Worm (Caenorhabditis elegans) whole organism, young adult: ENCODE results near the gene nrde-3.

ENCODE experiments used
- B0261.1 ChIP-seq: sonication (generic microtip); optimal IDR thresholded peaks from 2 replicates; lab custom pipeline; 2016; ENCODE audit warnings: mild to moderate bottlenecking, missing genetic modification characterization, moderate library complexity, missing compliant biosample characterization
- B0336.3 ChIP-seq: fragments of 200-800 bp; sonication (Bioruptor generic); IDR thresholded peaks from 2 replicates; pipeline ENCODE4 v1.3.6; 2022; ENCODE audit warnings: missing genetic modification characterization, missing compliant biosample characterization
- C06A6.2 ChIP-seq: fragments of 200-800 bp; sonication (Bioruptor generic); conservative IDR thresholded peaks from 2 replicates; pipeline ENCODE4 v1.3.6; 2022; ENCODE audit warnings: missing genetic modification characterization, missing compliant biosample characterization
- F33H1.4 ChIP-seq: fragments of 200-800 bp; sonication (Bioruptor generic); IDR thresholded peaks from 2 replicates; pipeline ENCODE4 v1.3.6; 2022; ENCODE audit warnings: missing genetic modification reagents, missing genetic modification characterization, missing compliant biosample characterization
- F37B4.10 ChIP-seq: fragments of 200-800 bp; sonication (Bioruptor generic); IDR thresholded peaks from 2 replicates; pipeline ENCODE4 v1.3.6; 2022; ENCODE audit warnings: missing genetic modification characterization, missing compliant biosample characterization
- F39B2.1 ChIP-seq: fragments of 200-800 bp; sonication (Bioruptor generic); IDR thresholded peaks from 2 replicates; pipeline ENCODE4 v1.3.6; 2022; ENCODE audit warnings: missing genetic modification reagents, missing genetic modification characterization, missing compliant biosample characterization
- F57A8.1 ChIP-seq: fragments of 200-800 bp; sonication (Bioruptor generic); optimal IDR thresholded peaks from 2 replicates; lab custom pipeline; 2018; ENCODE audit warnings: mild to moderate bottlenecking, missing genetic modification characterization, moderate library complexity, missing compliant biosample characterization
- K12H6.12 ChIP-seq: fragments of 200-800 bp; sonication (Bioruptor generic); optimal IDR thresholded peaks from 2 replicates; lab custom pipeline; 2018; ENCODE audit warnings: mild to moderate bottlenecking, missing genetic modification characterization, missing compliant biosample characterization
- T07F8.4 ChIP-seq: sonication (generic microtip); optimal IDR thresholded peaks from 2 replicates; lab custom pipeline; 2016; ENCODE audit warnings: mild to moderate bottlenecking, missing genetic modification characterization, moderate library complexity, missing compliant biosample characterization
- Y56A3A.18 ChIP-seq: fragments of 200-800 bp; sonication (Bioruptor generic); IDR thresholded peaks from 2 replicates; pipeline ENCODE4 v1.3.6; 2022; ENCODE audit warnings: missing genetic modification reagents, missing genetic modification characterization, missing compliant biosample characterization
- akir-1 ChIP-seq: fragments of 200-800 bp; sonication (Bioruptor generic); optimal IDR thresholded peaks from 2 replicates; lab custom pipeline; 2018; ENCODE audit warnings: mild to moderate bottlenecking, missing genetic modification characterization, moderate library complexity, missing compliant biosample characterization
- aptf-2 ChIP-seq: fragments of 200-800 bp; sonication (Bioruptor generic); conservative IDR thresholded peaks from 2 replicates; pipeline ENCODE4 v1.3.6; 2022; ENCODE audit warnings: missing genetic modification reagents, missing genetic modification characterization, missing compliant biosample characterization
- attf-6 ChIP-seq: fragments of 200-800 bp; sonication (Bioruptor generic); IDR thresholded peaks from 2 replicates; pipeline ENCODE4 v1.3.6; 2022; ENCODE audit warnings: missing genetic modification reagents, missing genetic modification characterization, missing compliant biosample characterization
- bed-2 ChIP-seq: fragments of 200-800 bp; sonication (Bioruptor generic); IDR thresholded peaks from 2 replicates; pipeline ENCODE4 v1.3.6; 2022; ENCODE audit warnings: missing genetic modification reagents, missing genetic modification characterization, missing compliant biosample characterization
- ccch-3 ChIP-seq: fragments of 200-800 bp; sonication (Bioruptor generic); optimal IDR thresholded peaks from 2 replicates; lab custom pipeline; 2018; ENCODE audit warnings: mild to moderate bottlenecking, missing genetic modification characterization, missing compliant biosample characterization
- ceh-40 ChIP-seq: fragments of 200-800 bp; sonication (Bioruptor generic); IDR thresholded peaks from 2 replicates; pipeline ENCODE4 v1.3.6; 2022; ENCODE audit warnings: missing genetic modification characterization, missing compliant biosample characterization
- chd-7 ChIP-seq: sonication (generic microtip); optimal IDR thresholded peaks from 2 replicates; lab custom pipeline; 2016; ENCODE audit warnings: mild to moderate bottlenecking, missing genetic modification characterization, moderate library complexity, missing compliant biosample characterization
- die-1 ChIP-seq: sonication (generic microtip); optimal IDR thresholded peaks from 2 replicates; lab custom pipeline; 2016; ENCODE audit warnings: missing genotype, mild to moderate bottlenecking, missing genetic modification characterization, missing compliant biosample characterization
- dox-1 ChIP-seq: fragments of 200-800 bp; sonication (Bioruptor generic); IDR thresholded peaks from 2 replicates; pipeline ENCODE4 v1.3.6; 2022; ENCODE audit warnings: missing genetic modification reagents, missing genetic modification characterization, missing compliant biosample characterization
- egrh-3 ChIP-seq: fragments of 200-800 bp; sonication (Bioruptor generic); IDR thresholded peaks from 2 replicates; pipeline ENCODE4 v1.3.6; 2022; ENCODE audit warnings: missing genetic modification reagents, missing genetic modification characterization, missing compliant biosample characterization
- ets-4 ChIP-seq: fragments of 200-800 bp; sonication (Bioruptor generic); optimal IDR thresholded peaks from 2 replicates; lab custom pipeline; 2018; ENCODE audit warnings: mild to moderate bottlenecking, missing genetic modification characterization, missing compliant biosample characterization
- him-1 ChIP-seq: sonication (generic microtip); optimal IDR thresholded peaks from 2 replicates; lab custom pipeline; 2016; ENCODE audit warnings: missing genotype, missing genetic modification reagents, missing genetic modification characterization, missing compliant biosample characterization
- hlh-12 ChIP-seq: sonication (generic microtip); optimal IDR thresholded peaks from 2 replicates; lab custom pipeline; 2016; ENCODE audit warnings: missing genetic modification characterization, missing compliant biosample characterization
- hmg-1.2 ChIP-seq: fragments of 200-800 bp; sonication (Bioruptor generic); IDR thresholded peaks from 2 replicates; pipeline ENCODE4 v1.3.6; 2022; ENCODE audit warnings: missing genetic modification reagents, missing genetic modification characterization, missing compliant biosample characterization
- hrde-1 ChIP-seq: sonication (generic microtip); optimal IDR thresholded peaks from 2 replicates; lab custom pipeline; 2016; ENCODE audit warnings: missing genetic modification characterization, mild to moderate bottlenecking, missing compliant biosample characterization, moderate library complexity, missing genotype, missing genetic modification reagents, borderline replicate concordance
- let-526 ChIP-seq: fragments of 200-800 bp; sonication (Bioruptor generic); IDR thresholded peaks from 2 replicates; pipeline ENCODE4 v1.3.6; 2022; ENCODE audit warnings: missing genetic modification reagents, missing genetic modification characterization, missing compliant biosample characterization
- lin-26 ChIP-seq: fragments of 200-800 bp; sonication (Bioruptor generic); IDR thresholded peaks from 2 replicates; pipeline ENCODE4 v1.3.6; 2022; ENCODE audit warnings: missing genetic modification reagents, missing genetic modification characterization, missing compliant biosample characterization
- lin-35 ChIP-seq, 3 experiments: fragments of 150-350 bp in 2 of 3; sonication (generic microtip) in 1 of 3; optimal IDR thresholded peaks; 2 replicates each; lab custom pipeline; 2014 to 2018; ENCODE audit warnings: missing biosample characterization in 3 of 3, missing genetic modification characterization in 3 of 3, missing genetic modification reagents in 3 of 3
- lir-1 ChIP-seq: fragments of 200-800 bp; sonication (Bioruptor generic); conservative IDR thresholded peaks from 2 replicates; pipeline ENCODE4 v1.3.6; 2022; ENCODE audit warnings: missing genetic modification reagents, missing genetic modification characterization, missing compliant biosample characterization
- mcd-1 ChIP-seq: fragments of 200-800 bp; sonication (Bioruptor generic); IDR thresholded peaks from 2 replicates; pipeline ENCODE4 v1.3.6; 2022; ENCODE audit warnings: missing genetic modification reagents, missing genetic modification characterization, missing compliant biosample characterization
- mxl-1 ChIP-seq: sonication (generic microtip); optimal IDR thresholded peaks from 2 replicates; lab custom pipeline; 2016; ENCODE audit warnings: missing genetic modification characterization, missing compliant biosample characterization
- nfya-2 ChIP-seq: fragments of 200-800 bp; sonication (Bioruptor generic); IDR thresholded peaks from 2 replicates; pipeline ENCODE4 v1.3.6; 2022; ENCODE audit warnings: missing genetic modification reagents, missing genetic modification characterization, missing compliant biosample characterization
- nhr-80 ChIP-seq: sonication (generic microtip); optimal IDR thresholded peaks from 2 replicates; lab custom pipeline; 2016; ENCODE audit warnings: missing genetic modification characterization, missing compliant biosample characterization
- rec-8 ChIP-seq, 2 experiments: sonication (generic microtip); optimal IDR thresholded peaks; 2 replicates each; lab custom pipeline; 2016; ENCODE audit warnings: mild to moderate bottlenecking in 2 of 2, missing genetic modification characterization in 2 of 2, missing genetic modification reagents in 2 of 2, missing genotype in 2 of 2, missing biosample characterization in 1 of 2, missing compliant biosample characterization in 1 of 2, moderate library complexity in 1 of 2
- repo-1 ChIP-seq: sonication (generic microtip); optimal IDR thresholded peaks from 2 replicates; lab custom pipeline; 2017; ENCODE audit warnings: mild to moderate bottlenecking, missing genetic modification characterization, missing compliant biosample characterization
- snpc-1.1 ChIP-seq: sonication (generic microtip); optimal IDR thresholded peaks from 2 replicates; lab custom pipeline; 2017; ENCODE audit warnings: missing genetic modification characterization, mild to moderate bottlenecking, missing compliant biosample characterization, antibody characterized with exemption, moderate library complexity, missing genotype, missing genetic modification reagents; ENCODE audit not compliant: insufficient read depth
- snpc-1.3 ChIP-seq: sonication (generic microtip); optimal IDR thresholded peaks from 2 replicates; lab custom pipeline; 2017; ENCODE audit warnings: missing genetic modification characterization, mild to moderate bottlenecking, missing compliant biosample characterization, antibody characterized with exemption, moderate library complexity, missing genotype, missing genetic modification reagents; ENCODE audit not compliant: insufficient read depth
- snpc-3.4 ChIP-seq: sonication (generic microtip); optimal IDR thresholded peaks from 2 replicates; lab custom pipeline; 2017; ENCODE audit warnings: missing genetic modification characterization, mild to moderate bottlenecking, missing compliant biosample characterization, antibody characterized with exemption, moderate library complexity, missing genotype, missing genetic modification reagents
- snpc-4 ChIP-seq, 5 experiments: fragments of 150-350 bp in 1 of 5; sonication (generic microtip) in 4 of 5; optimal IDR thresholded peaks; 2 replicates each; lab custom pipeline; 2014 to 2018; ENCODE audit warnings: missing genetic modification characterization in 5 of 5, missing biosample characterization in 3 of 5, antibody characterized with exemption in 2 of 5, mild to moderate bottlenecking in 2 of 5, missing compliant biosample characterization in 2 of 5, missing genotype in 2 of 5, moderate library complexity in 2 of 5, missing genetic modification reagents in 1 of 5
- somi-1 ChIP-seq: fragments of 200-800 bp; sonication (Bioruptor generic); optimal IDR thresholded peaks from 2 replicates; lab custom pipeline; 2018; ENCODE audit warnings: mild to moderate bottlenecking, missing genetic modification characterization, missing compliant biosample characterization
- tbp1 ChIP-seq: fragments of 200-800 bp; sonication (Bioruptor generic); optimal IDR thresholded peaks from 2 replicates; lab custom pipeline; 2018; ENCODE audit warnings: mild to moderate bottlenecking, missing genetic modification characterization, missing compliant biosample characterization
- tlf-1 ChIP-seq: fragments of 200-800 bp; sonication (Bioruptor generic); optimal IDR thresholded peaks from 2 replicates; lab custom pipeline; 2018; ENCODE audit warnings: mild to moderate bottlenecking, missing genetic modification characterization, missing compliant biosample characterization
- unc-130 ChIP-seq: sonication (generic microtip); optimal IDR thresholded peaks from 2 replicates; lab custom pipeline; 2016; ENCODE audit warnings: missing genetic modification reagents, missing genetic modification characterization, missing compliant biosample characterization
- zim-3 ChIP-seq: sonication (generic microtip); optimal IDR thresholded peaks from 2 replicates; lab custom pipeline; 2017; ENCODE audit warnings: mild to moderate bottlenecking, missing genetic modification characterization, moderate library complexity, missing compliant biosample characterization
- ztf-28 ChIP-seq: fragments of 200-800 bp; sonication (Bioruptor generic); IDR thresholded peaks from 2 replicates; pipeline ENCODE4 v1.3.6; 2022; ENCODE audit warnings: missing genetic modification reagents, missing genetic modification characterization, missing compliant biosample characterization
- ztf-3 ChIP-seq: fragments of 200-800 bp; sonication (Bioruptor generic); optimal IDR thresholded peaks from 2 replicates; lab custom pipeline; 2018; ENCODE audit warnings: mild to moderate bottlenecking, missing genetic modification characterization, missing compliant biosample characterization

nrde-3 gene

DNA sequence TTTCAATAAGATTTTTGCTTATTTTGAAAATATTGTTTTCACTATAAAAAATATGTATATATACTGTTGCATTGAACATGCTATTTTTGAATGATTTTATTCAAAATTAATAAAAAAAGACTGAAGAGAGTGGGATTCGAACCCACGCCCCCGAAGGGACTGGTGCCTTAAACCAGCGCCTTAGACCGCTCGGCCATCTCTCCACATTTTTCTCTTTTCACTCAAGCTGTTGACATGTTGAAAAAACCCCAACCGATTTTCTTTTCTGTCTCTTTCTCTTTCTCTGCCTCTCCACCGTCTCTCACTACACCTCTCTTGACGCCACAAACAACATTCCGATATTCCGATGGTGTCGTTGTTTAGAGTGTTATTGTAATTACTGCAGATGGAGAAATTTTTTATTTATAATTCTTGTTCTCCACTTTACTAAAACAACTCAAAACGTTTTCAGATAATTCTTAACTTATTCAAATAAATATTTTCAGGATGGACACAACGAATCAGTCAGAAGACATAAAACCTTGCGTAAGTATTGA, 18.8 kb upstream of the nrde-3 start, which contains the start of gene sor-3 (continued):
- no peak for TF ChIP-seq tlf-1 (GFP tag; lab: Kevin White, UChicago)
- TF ChIP-seq C06A6.2 (GFP tag; lab: Robert Waterston, UW) = peak; percentile 57; the same call in 1 of the 2 replicates
- peak; percentile 87 for TF ChIP-seq hmg-1.2
- peak; percentile 86 for TF ChIP-seq snpc-3.4
- 0 out of 2 replicates have a peak, but pooled peaks have one; percentile 38 for TF ChIP-seq ceh-40
- peak; percentile 20 for TF ChIP-seq somi-1 (GFP tag; lab: Kevin White, UChicago)
- peak in 1 of 3 experiments; percentile 71 for TF ChIP-seq lin-35 (GFP tag; optimal IDR thresholded peaks at IDR 0.05; lab: Kevin White, UChicago)
- 0 out of 2 replicates have a peak, but pooled peaks have one; percentile 35 for TF ChIP-seq Y56A3A.18 (GFP tag; lab: Robert Waterston, UW)
- peak; percentile 54 for TF ChIP-seq unc-130 (GFP tag; lab: Kevin White, UChicago)
- TF ChIP-seq bed-2 = peak; percentile 65
- no peak for TF ChIP-seq nhr-80 (tag; lab: Kevin White, UChicago)
- TF ChIP-seq die-1 = peak; percentile 91
- peak; percentile 47 for TF ChIP-seq hlh-12 (tag; lab: Kevin White, UChicago)
- no peak for TF ChIP-seq F57A8.1 (GFP tag; lab: Kevin White, UChicago)
- TF ChIP-seq chd-7 (tag; lab: Kevin White, UChicago) = peak; percentile 64
- TF ChIP-seq snpc-1.3 = peak; percentile 78
- 0 out of 2 replicates have a peak, but pooled peaks have one; percentile 35 for TF ChIP-seq ztf-28 (GFP tag; lab: Robert Waterston, UW)
- no peak for TF ChIP-seq ets-4 (GFP tag; lab: Kevin White, UChicago)
- TF ChIP-seq let-526 (GFP tag; lab: Robert Waterston, UW) = peak; percentile 83; the same call in 1 of the 2 replicates
- no peak for TF ChIP-seq B0336.3
- TF ChIP-seq F37B4.10 (GFP tag; lab: Robert Waterston, UW) = no peak
- TF ChIP-seq him-1 (tag; lab: Kevin White, UChicago) = peak; percentile 72
- no peak for TF ChIP-seq akir-1 (GFP tag; lab: Kevin White, UChicago)
- peak; percentile 41 for TF ChIP-seq F33H1.4 (GFP tag; lab: Robert Waterston, UW)
- peak; percentile 93 for TF ChIP-seq tbp1
- peak; percentile 72 for TF ChIP-seq hrde-1 (tag; lab: Kevin White, UChicago)
- TF ChIP-seq egrh-3 (GFP tag; lab: Robert Waterston, UW) = peak; percentile 68
- TF ChIP-seq K12H6.12 (tag; lab: Kevin White, UChicago) = peak; percentile 76
- TF ChIP-seq lir-1 (GFP tag; lab: Robert Waterston, UW) = peak; percentile 68
- no peak for TF ChIP-seq zim-3 (tag; lab: Kevin White, UChicago)
- TF ChIP-seq ztf-3 = no peak
- peak; percentile 66 for TF ChIP-seq snpc-1.1 (tag; lab: Kevin White, UChicago)
- TF ChIP-seq repo-1 (tag; lab: Kevin White, UChicago) = peak; percentile 30
- TF ChIP-seq lin-26 (GFP tag; lab: Robert Waterston, UW) = peak; percentile 94
- no peak for TF ChIP-seq aptf-2 (GFP tag; lab: Robert Waterston, UW)
- TF ChIP-seq attf-6 = 0 out of 2 replicates have a peak, but pooled peaks have one; percentile 24
- TF ChIP-seq snpc-4 (GFP tag; optimal IDR thresholded peaks at IDR 0.05; lab: Kevin White, UChicago) = peak; percentile 62
- no peak for TF ChIP-seq snpc-4 (tag; optimal IDR thresholded peaks at IDR 0.05; lab: Kevin White, UChicago)
- peak; percentile 96 for TF ChIP-seq B0261.1 (tag; lab: Kevin White, UChicago)
- no peak; the same call in 1 of the 2 replicates for TF ChIP-seq mcd-1 (GFP tag; lab: Robert Waterston, UW)
- TF ChIP-seq mxl-1 (tag; lab: Kevin White, UChicago) = peak; percentile 85
- TF ChIP-seq nfya-2 (GFP tag; lab: Robert Waterston, UW) = no peak
- TF ChIP-seq ccch-3 (GFP tag; lab: Kevin White, UChicago) = no peak
- TF ChIP-seq dox-1 (GFP tag; lab: Robert Waterston, UW) = peak; percentile 78
- TF ChIP-seq T07F8.4 (tag; lab: Kevin White, UChicago) = peak; percentile 49
- TF ChIP-seq F39B2.1 (GFP tag; lab: Robert Waterston, UW) = no peak
- TF ChIP-seq rec-8 (tag; optimal IDR thresholded peaks at IDR 0.05; lab: Kevin White, UChicago) = peak; percentile 64 to 71
